Worm (Caenorhabditis elegans) whole organism, mixed stage, embryonic: ENCODE results near the gene Y57G11C.36.

Source experiments
- nhr-76 ChIP-seq: sonication (generic microtip); optimal IDR thresholded peaks from 2 replicates; lab custom pipeline; 2017; ENCODE audit warnings: missing biosample characterization, missing genetic modification characterization
- snpc-4 ChIP-seq: fragments of 150-350 bp; optimal IDR thresholded peaks from 2 replicates; lab custom pipeline; 2014; ENCODE audit warnings: missing biosample characterization, missing genetic modification characterization

DNA sequence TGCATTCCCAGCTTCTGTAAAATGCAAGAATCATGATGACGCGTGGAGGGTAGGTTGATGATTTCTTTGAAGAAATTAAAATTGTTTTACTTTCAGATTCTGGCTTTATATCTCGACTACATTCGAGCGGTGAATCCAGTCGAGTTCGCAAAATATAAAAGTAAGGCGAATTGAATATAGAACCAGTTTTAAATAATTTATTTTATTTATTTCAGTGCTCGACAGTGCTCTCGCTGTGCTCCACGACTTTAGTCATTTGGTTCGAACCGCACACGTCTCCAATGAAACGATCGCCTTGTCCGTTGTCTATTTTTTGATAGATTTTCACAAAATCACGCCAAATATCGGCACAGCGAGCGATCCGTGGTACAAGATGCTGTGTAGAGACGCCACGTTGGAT, 8.6 kb upstream of the Y57G11C.36 start, which contains the start of gene Y57G11C.1130:
- TF ChIP-seq nhr-76 (tag; lab: Kevin White, UChicago) = no peak
- TF ChIP-seq snpc-4 (tag; lab: Kevin White, UChicago) = no peak
